Fruit fly (Drosophila melanogaster): ENCODE measurements around the gene Pglym87.
A peak's percentile ranks its signal among the peaks of the same experiment; 100 is the strongest.

The Pglym87 gene

dm6 chr3R:12232629-12233028 is at the start of gene Pglym87:
Pglym87 (minus strand) TSS chr3R:12232729.
- TF ChIP-seq CG8924 (tag; optimal IDR thresholded peaks at IDR 0.05) (no peak), CG1602 (GFP tag; optimal IDR thresholded peaks at IDR 0.05) (no peak), sqz (GFP tag; optimal IDR thresholded peaks at IDR 0.05) (no peak), sna (GFP tag; IDR thresholded peaks at IDR 0.05; ENCODE audit: partially characterized antibody) (no peak), Ptx1 (GFP tag; IDR thresholded peaks at IDR 0.05) (no peak), CG3281 (GFP tag; optimal IDR thresholded peaks at IDR 0.05) (no peak), CG11696 (GFP tag; IDR thresholded peaks at IDR 0.05) (no peak), wor (GFP tag; IDR thresholded peaks at IDR 0.05) (no peak), Abd-B (GFP tag; optimal IDR thresholded peaks at IDR 0.05) (no peak), CG10321 (GFP tag; IDR thresholded peaks at IDR 0.05) (no peak), insv (GFP tag; optimal IDR thresholded peaks at IDR 0.05) (no peak), crc (GFP tag; optimal IDR thresholded peaks at IDR 0.05) (no peak)

DNA sequence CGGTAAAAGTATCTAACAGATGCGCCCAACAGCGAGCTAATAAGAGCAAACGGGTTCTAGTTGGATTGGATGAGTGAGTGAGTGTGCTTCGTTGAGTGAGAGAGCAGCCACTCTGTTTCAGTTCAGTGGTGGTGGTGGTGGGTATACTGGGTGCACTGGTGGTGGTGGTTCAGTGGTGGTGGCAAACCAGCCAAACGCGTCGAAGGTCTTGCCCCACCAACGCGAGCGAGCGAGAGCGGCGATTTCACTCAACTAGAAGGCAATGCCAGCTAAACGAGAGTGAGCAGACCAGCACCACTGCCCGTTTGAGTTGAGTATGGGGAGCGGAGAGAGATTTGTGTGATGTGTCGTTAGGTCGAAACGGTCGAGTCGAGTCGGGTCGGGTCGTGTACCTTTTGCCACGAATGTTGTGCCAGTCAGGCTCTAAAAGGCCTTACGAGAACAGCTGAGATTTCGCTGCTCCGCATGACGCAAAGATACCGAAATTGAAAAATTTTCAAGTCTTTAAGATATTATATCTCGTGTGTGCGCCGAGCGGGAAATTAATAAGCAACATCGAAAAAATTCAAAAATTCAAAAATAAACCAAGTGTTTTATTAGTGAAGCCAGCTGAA is 48.3 kb upstream of the Pglym87 start:
- no peak for TF ChIP-seq Mrtf (GFP tag; IDR thresholded peaks at IDR 0.05)
- TF ChIP-seq CG12391 (tag; optimal IDR thresholded peaks at IDR 0.05): no peak
- no peak for TF ChIP-seq NFAT (GFP tag; IDR thresholded peaks at IDR 0.05)
- TF ChIP-seq exex (tag; optimal IDR thresholded peaks at IDR 0.05): no peak
- TF ChIP-seq hkb (optimal IDR thresholded peaks at IDR 0.05): no peak
- TF ChIP-seq hkb (GFP tag; IDR thresholded peaks at IDR 0.05): no peak
- TF ChIP-seq CG13287 (GFP tag; IDR thresholded peaks at IDR 0.05; ENCODE audit: partially characterized antibody): peak; percentile 68; the same call in 1 of the 2 replicates
- TF ChIP-seq CG32532 (GFP tag; IDR thresholded peaks at IDR 0.05): peak; percentile 48; the same call in 1 of the 2 replicates
- no peak for TF ChIP-seq CG11696 (GFP tag; IDR thresholded peaks at IDR 0.05)
- peak; percentile 46; the same call in 1 of the 3 replicates for TF ChIP-seq zen2 (GFP tag; IDR thresholded peaks at IDR 0.05; ENCODE audit: partially characterized antibody)
- TF ChIP-seq CG16815 (GFP tag; optimal IDR thresholded peaks at IDR 0.05): no peak
- no peak for TF ChIP-seq stc (GFP tag; IDR thresholded peaks at IDR 0.05)
- TF ChIP-seq aop (GFP tag; IDR thresholded peaks at IDR 0.05): no peak
- no peak for TF ChIP-seq tap (tag; optimal IDR thresholded peaks at IDR 0.05)
- peak; percentile 44; the same call in 2 of the 3 replicates for TF ChIP-seq knrl (GFP tag; IDR thresholded peaks at IDR 0.05; ENCODE audit: partially characterized antibody)
- no peak for TF ChIP-seq CG12942 (GFP tag; optimal IDR thresholded peaks at IDR 0.05)
- no peak for TF ChIP-seq slou (GFP tag; optimal IDR thresholded peaks at IDR 0.05)
- no peak for TF ChIP-seq Gug (GFP tag; IDR thresholded peaks at IDR 0.05)
- no peak for TF ChIP-seq CG14050 (GFP tag; IDR thresholded peaks at IDR 0.05)
- TF ChIP-seq CG4424 (GFP tag; optimal IDR thresholded peaks at IDR 0.05): no peak
- TF ChIP-seq chinmo (GFP tag; IDR thresholded peaks at IDR 0.05; ENCODE audit: partially characterized antibody): peak; percentile 93
- TF ChIP-seq Camta (GFP tag; optimal IDR thresholded peaks at IDR 0.05): no peak
- TF ChIP-seq CG33557 (GFP tag; optimal IDR thresholded peaks at IDR 0.05): no peak
- TF ChIP-seq Max (GFP tag; optimal IDR thresholded peaks at IDR 0.05): no peak
- peak; percentile 77 for TF ChIP-seq Med (GFP tag)
- no peak for TF ChIP-seq CG4820 (GFP tag; optimal IDR thresholded peaks at IDR 0.05)
- no peak for TF ChIP-seq Asciz (GFP tag; optimal IDR thresholded peaks at IDR 0.05)
- TF ChIP-seq CG10209 (GFP tag; optimal IDR thresholded peaks at IDR 0.05): no peak
- TF ChIP-seq bigmax (GFP tag; optimal IDR thresholded peaks at IDR 0.05): no peak
- TF ChIP-seq lilli (GFP tag; optimal IDR thresholded peaks at IDR 0.05): no peak
- TF ChIP-seq trem (tag; optimal IDR thresholded peaks at IDR 0.05): no peak
- no peak for TF ChIP-seq grn (GFP tag; optimal IDR thresholded peaks at IDR 0.05)
- peak; percentile 6 for TF ChIP-seq CG10543 (GFP tag; optimal IDR thresholded peaks at IDR 0.05)
- TF ChIP-seq wek (GFP tag; optimal IDR thresholded peaks at IDR 0.05): no peak
- TF ChIP-seq Tbp (GFP tag; optimal IDR thresholded peaks at IDR 0.05): no peak
- no peak for TF ChIP-seq kay (GFP tag; optimal IDR thresholded peaks at IDR 0.05)
- TF ChIP-seq B-H1 (GFP tag; IDR thresholded peaks at IDR 0.05): no peak
- 0 out of 3 replicates have a peak, but pooled peaks have one; percentile 50 for TF ChIP-seq CG14860 (GFP tag; IDR thresholded peaks at IDR 0.05; ENCODE audit: partially characterized antibody)
- TF ChIP-seq ac (GFP tag; optimal IDR thresholded peaks at IDR 0.05): no peak
